Worm (Caenorhabditis elegans) whole organism, L1 larva: Measurements from ENCODE around the gene let-767.
A peak's percentile ranks its signal among the peaks of the same experiment; 100 is the strongest.

ENCODE experiments used
- Y116A8C.19 ChIP-seq: sonication (generic microtip); optimal IDR thresholded peaks from 2 replicates; lab custom pipeline; 2016; ENCODE audit warnings: missing compliant biosample characterization, missing genetic modification characterization, borderline replicate concordance
- aha-1 ChIP-seq: fragments of 150-350 bp; optimal IDR thresholded peaks from 2 replicates; lab custom pipeline; 2014; ENCODE audit warnings: missing biosample characterization, missing genetic modification characterization
- alr-1 ChIP-seq: fragments of 200-800 bp; sonication (Bioruptor generic); optimal IDR thresholded peaks from 2 replicates; lab custom pipeline; 2018; ENCODE audit warnings: borderline replicate concordance, mild to moderate bottlenecking, missing genetic modification characterization, missing compliant biosample characterization
- ama-1 ChIP-seq: fragments of 150-350 bp; optimal IDR thresholded peaks from 2 replicates; lab custom pipeline; 2014
- blmp-1 ChIP-seq: fragments of 150-350 bp; optimal IDR thresholded peaks from 2 replicates; lab custom pipeline; 2014; ENCODE audit warnings: missing biosample characterization, missing genetic modification characterization
- ceh-63 ChIP-seq: fragments of 200-800 bp; sonication (Bioruptor generic); optimal IDR thresholded peaks from 2 replicates; lab custom pipeline; 2018; ENCODE audit warnings: mild to moderate bottlenecking, missing genetic modification characterization, missing compliant biosample characterization
- ceh-88 ChIP-seq: fragments of 200-800 bp; sonication (Bioruptor generic); IDR thresholded peaks from 2 replicates; pipeline ENCODE4 v1.3.6; 2022; ENCODE audit warnings: missing genetic modification characterization, missing compliant biosample characterization
- ceh-90 ChIP-seq: sonication (generic microtip); optimal IDR thresholded peaks from 2 replicates; lab custom pipeline; 2016; ENCODE audit warnings: missing genetic modification characterization, missing compliant biosample characterization
- ces-1 ChIP-seq: fragments of 150-350 bp; optimal IDR thresholded peaks from 2 replicates; lab custom pipeline; 2014; ENCODE audit warnings: missing biosample characterization, missing genetic modification reagents, missing genetic modification characterization
- dsc-1 ChIP-seq: sonication (generic microtip); optimal IDR thresholded peaks from 2 replicates; lab custom pipeline; 2016; ENCODE audit warnings: mild to moderate bottlenecking, missing genetic modification characterization, missing compliant biosample characterization
- egl-13 ChIP-seq: sonication (generic microtip); optimal IDR thresholded peaks from 2 replicates; lab custom pipeline; 2016; ENCODE audit warnings: missing genotype, missing genetic modification reagents, missing genetic modification characterization, missing compliant biosample characterization
- egl-27 ChIP-seq, 2 experiments: fragments of 150-350 bp in 1 of 2; sonication (generic microtip); optimal IDR thresholded peaks; 3 replicates each; lab custom pipeline; 2017 to 2018; ENCODE audit warnings: missing biosample characterization in 2 of 2, missing genetic modification characterization in 2 of 2, missing genetic modification reagents in 2 of 2
- elt-2 ChIP-seq: sonication (generic microtip); optimal IDR thresholded peaks from 2 replicates; lab custom pipeline; 2016; ENCODE audit warnings: missing genetic modification characterization, mild to moderate bottlenecking, inconsistent platforms, missing compliant biosample characterization, missing genetic modification reagents
- elt-3 ChIP-seq, 6 experiments: fragments of 150-350 bp in 1 of 6; sonication (generic microtip); optimal IDR thresholded peaks; 2 replicates each; lab custom pipeline; 2017 to 2018; ENCODE audit warnings: missing biosample characterization in 6 of 6, missing genetic modification characterization in 6 of 6, inconsistent platforms in 1 of 6
- ets-5 ChIP-seq: fragments of 200-800 bp; sonication (Bioruptor generic); IDR thresholded peaks from 2 replicates; pipeline ENCODE4 v1.3.6; 2022; ENCODE audit warnings: missing genetic modification characterization, missing compliant biosample characterization
- fkh-10 ChIP-seq: sonication (generic microtip); optimal IDR thresholded peaks from 2 replicates; lab custom pipeline; 2017; ENCODE audit warnings: missing biosample characterization, missing genetic modification reagents, missing genetic modification characterization
- fkh-8 ChIP-seq: sonication (generic microtip); optimal IDR thresholded peaks from 2 replicates; lab custom pipeline; 2016; ENCODE audit warnings: mild to moderate bottlenecking, missing genetic modification characterization, missing compliant biosample characterization
- grh-1 ChIP-seq: fragments of 200-800 bp; sonication (Bioruptor generic); IDR thresholded peaks from 2 replicates; pipeline ENCODE4 v1.3.6; 2022; ENCODE audit warnings: missing genetic modification reagents, missing genetic modification characterization, missing compliant biosample characterization
- hlh-4 ChIP-seq: sonication (generic microtip); optimal IDR thresholded peaks from 2 replicates; lab custom pipeline; 2016; ENCODE audit warnings: mild to moderate bottlenecking, missing genetic modification characterization, missing compliant biosample characterization
- hpl-2 ChIP-seq: fragments of 150-350 bp; optimal IDR thresholded peaks from 2 replicates; lab custom pipeline; 2014; ENCODE audit warnings: missing biosample characterization, missing genetic modification reagents, missing genetic modification characterization
- jun-1 ChIP-seq: fragments of 150-350 bp; optimal IDR thresholded peaks from 2 replicates; lab custom pipeline; 2014; ENCODE audit warnings: missing biosample characterization, missing genetic modification reagents, missing genetic modification characterization
- lin-13 ChIP-seq: fragments of 150-350 bp; optimal IDR thresholded peaks from 2 replicates; lab custom pipeline; 2014; ENCODE audit warnings: missing biosample characterization, missing genetic modification reagents, missing genetic modification characterization
- lin-14 ChIP-seq: fragments of 200-800 bp; sonication (Bioruptor generic); optimal IDR thresholded peaks from 2 replicates; lab custom pipeline; 2018; ENCODE audit warnings: mild to moderate bottlenecking, missing genetic modification characterization, moderate library complexity, missing compliant biosample characterization
- lin-15B ChIP-seq: fragments of 150-350 bp; sonication (generic microtip); optimal IDR thresholded peaks from 3 replicates; lab custom pipeline; 2014; ENCODE audit warnings: missing biosample characterization, missing genetic modification characterization
- lin-35 ChIP-seq, 2 experiments: fragments of 150-350 bp; optimal IDR thresholded peaks; 2 replicates each; lab custom pipeline; 2014; ENCODE audit warnings: missing biosample characterization in 2 of 2, missing genetic modification characterization in 2 of 2, missing genetic modification reagents in 2 of 2
- lin-39 ChIP-seq: fragments of 150-350 bp; optimal IDR thresholded peaks from 2 replicates; lab custom pipeline; 2014; ENCODE audit warnings: missing biosample characterization, missing genetic modification reagents, missing genetic modification characterization
- mab-9 ChIP-seq: fragments of 200-800 bp; sonication (Bioruptor generic); IDR thresholded peaks from 2 replicates; pipeline ENCODE4 v1.3.6; 2022; ENCODE audit warnings: missing genetic modification reagents, missing genetic modification characterization, missing compliant biosample characterization
- mdl-1 ChIP-seq, 2 experiments: fragments of 150-350 bp; optimal IDR thresholded peaks; 2 replicates each; lab custom pipeline; 2014 to 2017; ENCODE audit warnings: missing biosample characterization in 2 of 2, missing genetic modification characterization in 2 of 2, inconsistent platforms in 1 of 2
- mep-1 ChIP-seq: fragments of 150-350 bp; optimal IDR thresholded peaks from 2 replicates; lab custom pipeline; 2014; ENCODE audit warnings: missing biosample characterization, missing genetic modification characterization
- nhr-11 ChIP-seq: fragments of 150-350 bp; optimal IDR thresholded peaks from 2 replicates; lab custom pipeline; 2014; ENCODE audit warnings: missing biosample characterization, missing genetic modification characterization
- nhr-12 ChIP-seq: sonication (generic microtip); optimal IDR thresholded peaks from 2 replicates; lab custom pipeline; 2017; ENCODE audit warnings: missing biosample characterization, missing genetic modification characterization
- nhr-19 ChIP-seq: fragments of 200-800 bp; sonication (Bioruptor generic); conservative IDR thresholded peaks from 2 replicates; pipeline ENCODE4 v1.3.6; 2022; ENCODE audit warnings: missing genetic modification characterization, missing compliant biosample characterization
- nhr-47 ChIP-seq: sonication (generic microtip); optimal IDR thresholded peaks from 2 replicates; lab custom pipeline; 2016; ENCODE audit warnings: mild to moderate bottlenecking, missing genetic modification characterization, moderate library complexity, missing compliant biosample characterization
- nhr-71 ChIP-seq: sonication (generic microtip); optimal IDR thresholded peaks from 2 replicates; lab custom pipeline; 2016; ENCODE audit warnings: mild to moderate bottlenecking, missing genetic modification characterization, moderate library complexity, missing compliant biosample characterization
- nhr-76 ChIP-seq: sonication (generic microtip); optimal IDR thresholded peaks from 2 replicates; lab custom pipeline; 2017; ENCODE audit warnings: missing biosample characterization, missing genetic modification characterization
- nhr-84 ChIP-seq: sonication (generic microtip); optimal IDR thresholded peaks from 2 replicates; lab custom pipeline; 2017; ENCODE audit warnings: missing biosample characterization, missing genetic modification characterization
- nhr-85 ChIP-seq: sonication (generic microtip); peaks from one replicate; lab custom pipeline; 2016; ENCODE audit warnings: missing genetic modification characterization, inconsistent platforms, missing compliant biosample characterization
- nhr-90 ChIP-seq: sonication (generic microtip); optimal IDR thresholded peaks from 2 replicates; lab custom pipeline; 2016; ENCODE audit warnings: mild to moderate bottlenecking, missing genetic modification characterization, missing compliant biosample characterization; ENCODE audit not compliant: poor library complexity
- pag-3 ChIP-seq: sonication (generic microtip); optimal IDR thresholded peaks from 2 replicates; lab custom pipeline; 2017; ENCODE audit warnings: missing genetic modification characterization, mild to moderate bottlenecking, missing compliant biosample characterization, antibody characterized with exemption, borderline replicate concordance; ENCODE audit not compliant: insufficient read depth
- pqm-1 ChIP-seq: sonication (generic microtip); optimal IDR thresholded peaks from 3 replicates; lab custom pipeline; 2017; ENCODE audit warnings: missing biosample characterization, missing genetic modification characterization
- rnt-1 ChIP-seq: sonication (generic microtip); optimal IDR thresholded peaks from 2 replicates; lab custom pipeline; 2016; ENCODE audit warnings: mild to moderate bottlenecking, missing genetic modification characterization, moderate library complexity, missing compliant biosample characterization
- skn-1 ChIP-seq: fragments of 150-350 bp; optimal IDR thresholded peaks from 2 replicates; lab custom pipeline; 2014; ENCODE audit warnings: missing biosample characterization, missing genetic modification characterization
- snpc-4 ChIP-seq: fragments of 150-350 bp; optimal IDR thresholded peaks from 2 replicates; lab custom pipeline; 2014; ENCODE audit warnings: missing biosample characterization, missing genetic modification characterization
- sox-4 ChIP-seq: sonication (generic microtip); optimal IDR thresholded peaks from 2 replicates; lab custom pipeline; 2016; ENCODE audit warnings: missing genetic modification characterization, missing compliant biosample characterization
- sptf-1 ChIP-seq: fragments of 150-350 bp; optimal IDR thresholded peaks from 2 replicates; lab custom pipeline; 2014; ENCODE audit warnings: missing biosample characterization, missing genetic modification characterization
- sup-37 ChIP-seq: fragments of 200-800 bp; sonication (Bioruptor generic); optimal IDR thresholded peaks from 2 replicates; lab custom pipeline; 2018; ENCODE audit warnings: mild to moderate bottlenecking, missing genetic modification characterization, missing compliant biosample characterization
- swsn-7 ChIP-seq: sonication (generic microtip); optimal IDR thresholded peaks from 2 replicates; lab custom pipeline; 2016; ENCODE audit warnings: missing genetic modification characterization, missing compliant biosample characterization
- tbx-2 ChIP-seq: sonication (generic microtip); optimal IDR thresholded peaks from 2 replicates; lab custom pipeline; 2016; ENCODE audit warnings: missing genetic modification characterization, missing compliant biosample characterization
- unc-130 ChIP-seq: fragments of 150-350 bp; optimal IDR thresholded peaks from 2 replicates; lab custom pipeline; 2017; ENCODE audit warnings: missing biosample characterization, missing genetic modification characterization, inconsistent platforms
- unc-62 ChIP-seq: fragments of 150-350 bp; optimal IDR thresholded peaks from 2 replicates; lab custom pipeline; 2014; ENCODE audit warnings: missing biosample characterization, missing genetic modification reagents, missing genetic modification characterization
- xbp-1 ChIP-seq: sonication (generic microtip); optimal IDR thresholded peaks from 2 replicates; lab custom pipeline; 2016; ENCODE audit warnings: missing genetic modification characterization, missing compliant biosample characterization
- zag-1 ChIP-seq: fragments of 150-350 bp; optimal IDR thresholded peaks from 2 replicates; lab custom pipeline; 2014; ENCODE audit warnings: missing biosample characterization, missing genetic modification characterization
- ztf-11 ChIP-seq, 2 experiments: sonication (generic microtip); optimal IDR thresholded peaks; 2 replicates each; lab custom pipeline; 2016 to 2017; ENCODE audit warnings: missing genetic modification characterization in 2 of 2, missing biosample characterization in 1 of 2, missing compliant biosample characterization in 1 of 2
- ztf-4 ChIP-seq: fragments of 150-350 bp; optimal IDR thresholded peaks from 2 replicates; lab custom pipeline; 2014; ENCODE audit warnings: missing biosample characterization, missing genetic modification characterization

let-767 gene

ce11 chrIII:6348578-6348977 lies 8.8 kb upstream of the let-767 start (continued):
- no peak for TF ChIP-seq elt-2
- TF ChIP-seq hpl-2 (GFP tag; lab: Kevin White, UChicago) = no peak
- no peak for TF ChIP-seq sptf-1 (tag; lab: Kevin White, UChicago)
- TF ChIP-seq zag-1 (tag; lab: Kevin White, UChicago) = no peak
- no peak for TF ChIP-seq sox-4 (tag; lab: Kevin White, UChicago)
- TF ChIP-seq alr-1 = no peak
- TF ChIP-seq ces-1 = no peak
- TF ChIP-seq lin-15B = no peak
- no peak for TF ChIP-seq nhr-76
- TF ChIP-seq ama-1 (lab: Kevin White, UChicago) = no peak
- TF ChIP-seq snpc-4 (tag; lab: Kevin White, UChicago) = no peak
- peak; percentile 44 for TF ChIP-seq egl-13 (tag; lab: Kevin White, UChicago)
- TF ChIP-seq Y116A8C.19 (tag; lab: Kevin White, UChicago) = no peak
- TF ChIP-seq lin-35 (GFP tag; optimal IDR thresholded peaks at IDR 0.05; lab: Kevin White, UChicago) = no peak
- TF ChIP-seq nhr-47 (tag; lab: Kevin White, UChicago) = peak; percentile 52
- TF ChIP-seq ceh-63 = no peak
- TF ChIP-seq swsn-7 (tag; lab: Kevin White, UChicago) = peak; percentile 21
- TF ChIP-seq lin-13 = no peak
- TF ChIP-seq fkh-10 (GFP tag; lab: Kevin White, UChicago) = peak; percentile 12
- TF ChIP-seq blmp-1 (tag; lab: Kevin White, UChicago) = no peak
- TF ChIP-seq ets-5 = no peak
- TF ChIP-seq sup-37 = no peak
- peak; percentile 1 for TF ChIP-seq dsc-1 (tag; lab: Kevin White, UChicago)
- TF ChIP-seq nhr-84 = no peak
- TF ChIP-seq mab-9 (GFP tag; lab: Robert Waterston, UW) = no peak
- no peak for TF ChIP-seq mdl-1 (tag; optimal IDR thresholded peaks at IDR 0.05; lab: Kevin White, UChicago)
- TF ChIP-seq ztf-11 (tag; optimal IDR thresholded peaks at IDR 0.05; lab: Kevin White, UChicago) = no peak
- TF ChIP-seq ceh-90 (tag; lab: Kevin White, UChicago) = no peak
- no peak for TF ChIP-seq grh-1 (GFP tag; lab: Robert Waterston, UW)
- TF ChIP-seq rnt-1 (tag; lab: Kevin White, UChicago) = no peak
- peak; percentile 57 for TF ChIP-seq tbx-2
- TF ChIP-seq lin-14 = peak; percentile 82
- no peak for TF ChIP-seq nhr-11 (tag; lab: Kevin White, UChicago)
- no peak for TF ChIP-seq elt-3 (tag; optimal IDR thresholded peaks at IDR 0.05; lab: Kevin White, UChicago)
- no peak for TF ChIP-seq mep-1 (tag; lab: Kevin White, UChicago)
- no peak for TF ChIP-seq unc-62
- no peak for TF ChIP-seq aha-1 (tag; lab: Kevin White, UChicago)
- TF ChIP-seq xbp-1 (tag; lab: Kevin White, UChicago) = no peak
- TF ChIP-seq ceh-88 (GFP tag; lab: Robert Waterston, UW) = no peak
- no peak for TF ChIP-seq pqm-1 (tag; lab: Kevin White, UChicago)
- no peak for TF ChIP-seq ztf-4 (tag; lab: Kevin White, UChicago)
- no peak for TF ChIP-seq nhr-19 (GFP tag; lab: Robert Waterston, UW)
- TF ChIP-seq nhr-90 (tag; lab: Kevin White, UChicago) = no peak
- no peak for TF ChIP-seq jun-1 (tag; lab: Kevin White, UChicago)
- TF ChIP-seq egl-27 (tag; optimal IDR thresholded peaks at IDR 0.05; lab: Kevin White, UChicago) = no peak
- peak; percentile 67 for TF ChIP-seq nhr-71 (tag; lab: Kevin White, UChicago)
- no peak for TF ChIP-seq nhr-12
- no peak for TF ChIP-seq hlh-4 (tag; lab: Kevin White, UChicago)
- no peak for TF ChIP-seq unc-130 (tag; lab: Kevin White, UChicago)
- no peak for TF ChIP-seq nhr-85 (tag; lab: Kevin White, UChicago)
- peak; percentile 73 for TF ChIP-seq fkh-8 (tag; lab: Kevin White, UChicago)
- no peak for TF ChIP-seq skn-1
- TF ChIP-seq lin-39 (tag; lab: Kevin White, UChicago) = no peak
- TF ChIP-seq pag-3 = no peak
